Worm (Caenorhabditis elegans): ENCODE results near the gene C49A9.6.

The C49A9.6 gene

DNA sequence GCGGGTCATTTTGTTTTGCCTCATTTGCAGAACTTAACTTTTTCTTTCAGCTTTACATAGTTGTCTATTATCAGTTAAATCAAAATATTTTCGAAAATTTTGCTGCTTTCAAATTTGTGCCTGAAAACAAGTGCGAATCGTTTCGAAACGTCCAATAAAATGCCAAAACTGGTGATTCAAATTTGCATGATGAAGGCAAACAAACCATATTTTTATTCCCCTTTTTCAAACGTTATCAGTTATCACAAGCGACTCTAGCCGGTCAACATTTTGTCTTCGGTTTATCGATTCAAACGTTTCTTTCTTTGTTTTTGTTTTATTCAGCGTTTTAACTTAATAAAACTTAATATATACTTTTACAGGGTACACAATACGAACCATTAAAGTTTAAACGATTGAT is at the start of gene C49A9.6, which contains the start of gene ugt-24:
Gene C49A9.6 (plus strand): TSS at position 363 of the 400 bp plus-strand sequence.
Gene ugt-24 (minus strand): TSS at position 147 of the 400 bp plus-strand sequence.
- TF ChIP-seq ctbp-1 (GFP tag; IDR thresholded peaks at IDR 0.05) (no peak), F44E2.7 (GFP tag; IDR thresholded peaks at IDR 0.05) (no peak), duxl-1 (tag; optimal IDR thresholded peaks at IDR 0.05; ENCODE audit: poor library complexity) (no peak), F49E8.2 (tag; optimal IDR thresholded peaks at IDR 0.05; ENCODE audit: borderline replicate concordance) (no peak), nhr-102 (tag; optimal IDR thresholded peaks at IDR 0.05) (no peak), ZK546.5 (tag; optimal IDR thresholded peaks at IDR 0.05) (no peak), T20F7.1 (GFP tag; optimal IDR thresholded peaks at IDR 0.05) (no peak), madf-9 (GFP tag; conservative IDR thresholded peaks at IDR 0.05) (no peak), php-3 (GFP tag; IDR thresholded peaks at IDR 0.05) (0 out of 2 replicates have a peak, but pooled peaks have one; percentile 28), hlh-11 (tag; optimal IDR thresholded peaks at IDR 0.05) (peak; percentile 52), arid-1 (GFP tag; conservative IDR thresholded peaks at IDR 0.05) (no peak), ama-1 (optimal IDR thresholded peaks at IDR 0.05) (no peak), ceh-62 (tag; optimal IDR thresholded peaks at IDR 0.05) (no peak), sdz-12 (GFP tag; optimal IDR thresholded peaks at IDR 0.05) (no peak), aly-2 (tag; optimal IDR thresholded peaks at IDR 0.05) (no peak), zip-2 (tag; optimal IDR thresholded peaks at IDR 0.05) (no peak), ZK337.2 (GFP tag; IDR thresholded peaks at IDR 0.05) (no peak), dmd-8 (GFP tag; IDR thresholded peaks at IDR 0.05) (no peak), dve-1 (tag; optimal IDR thresholded peaks at IDR 0.05; ENCODE audit: insufficient read depth) (peak; percentile 64), nhr-48 (tag; optimal IDR thresholded peaks at IDR 0.05) (no peak), egl-43 (GFP tag; IDR thresholded peaks at IDR 0.05) (no peak), hlh-30 (tag; optimal IDR thresholded peaks at IDR 0.05; ENCODE audit: insufficient read depth) (peak; percentile 32), snpc-1.2 (GFP tag; IDR thresholded peaks at IDR 0.05) (no peak), T26A8.4 (GFP tag; IDR thresholded peaks at IDR 0.05) (no peak), tra-1 (GFP tag; IDR thresholded peaks at IDR 0.05) (no peak), ztf-11 (tag; optimal IDR thresholded peaks at IDR 0.05) (no peak), pqm-1 (tag; optimal IDR thresholded peaks at IDR 0.05) (peak; percentile 78), nhr-77 (tag; optimal IDR thresholded peaks at IDR 0.05) (peak; percentile 11), mdt-29 (GFP tag; IDR thresholded peaks at IDR 0.05) (no peak), lin-13 (GFP tag; optimal IDR thresholded peaks at IDR 0.05) (no peak), zip-11 (GFP tag; IDR thresholded peaks at IDR 0.05) (no peak), F26F4.8 (GFP tag; conservative IDR thresholded peaks at IDR 0.05) (no peak), unc-62 (GFP tag; optimal IDR thresholded peaks at IDR 0.05 in 1 of 2) (no peak), unc-62 (tag; optimal IDR thresholded peaks at IDR 0.05) (no peak), ceh-28 (tag; optimal IDR thresholded peaks at IDR 0.05) (no peak), lin-38 (GFP tag; IDR thresholded peaks at IDR 0.05) (no peak), lim-7 (GFP tag; IDR thresholded peaks at IDR 0.05) (no peak), F37D6.2 (tag; optimal IDR thresholded peaks at IDR 0.05) (no peak), nhr-25 (tag; optimal IDR thresholded peaks at IDR 0.05; ENCODE audit: borderline replicate concordance, insufficient read depth) (no peak), nhr-111 (GFP tag; optimal IDR thresholded peaks at IDR 0.05) (no peak), dmd-6 (GFP tag; IDR thresholded peaks at IDR 0.05) (peak; percentile 22; the same call in 1 of the 2 replicates), daf-8 (GFP tag; IDR thresholded peaks at IDR 0.05) (no peak), fos-1 (tag; optimal IDR thresholded peaks at IDR 0.05) (no peak), nhr-41 (GFP tag; IDR thresholded peaks at IDR 0.05) (no peak), spr-1 (tag; optimal IDR thresholded peaks at IDR 0.05) (no peak), pha-4 (GFP tag; IDR thresholded peaks at IDR 0.05) (no peak), pha-4 (tag; optimal IDR thresholded peaks at IDR 0.05) (no peak), daf-16 (GFP tag; optimal IDR thresholded peaks at IDR 0.05) (no peak), daf-16 (tag; optimal IDR thresholded peaks at IDR 0.05) (peak; percentile 96), nhr-28 (tag; optimal IDR thresholded peaks at IDR 0.05) (peak; percentile 36), fkh-10 (GFP tag; optimal IDR thresholded peaks at IDR 0.05) (no peak), daf-12 (tag; optimal IDR thresholded peaks at IDR 0.05) (no peak), nhr-11 (tag; optimal IDR thresholded peaks at IDR 0.05) (no peak)
